Fruit fly (Drosophila melanogaster): ENCODE data around the gene CG14957.

Gene CG14957

dm6 chr3L:3178530-3179096 is 8.8 kb upstream of the CG14957 start, which contains the start of the genes MnM and Girdin (continued):
- peak; percentile 80 for TF ChIP-seq CG12769 (tag; optimal IDR thresholded peaks at IDR 0.05)
- TF ChIP-seq CG3726 (GFP tag; IDR thresholded peaks at IDR 0.05), result no peak
- TF ChIP-seq CG32532 (GFP tag; IDR thresholded peaks at IDR 0.05), result peak; percentile 53; the same call in 1 of the 2 replicates
- TF ChIP-seq Hey (tag; optimal IDR thresholded peaks at IDR 0.05), result no peak
- TF ChIP-seq Lim3 (GFP tag; IDR thresholded peaks at IDR 0.05), result no peak
- TF ChIP-seq Hr78 (GFP tag; optimal IDR thresholded peaks at IDR 0.05), result no peak
- TF ChIP-seq Drgx (GFP tag; IDR thresholded peaks at IDR 0.05), result no peak
- no peak for TF ChIP-seq Spps (tag; optimal IDR thresholded peaks at IDR 0.05)
- TF ChIP-seq h (optimal IDR thresholded peaks at IDR 0.05), result no peak
- no peak for TF ChIP-seq CG15479 (GFP tag; optimal IDR thresholded peaks at IDR 0.05)
- TF ChIP-seq onecut (GFP tag; IDR thresholded peaks at IDR 0.05), result no peak
- no peak for TF ChIP-seq kni (GFP tag; optimal IDR thresholded peaks at IDR 0.05)
- no peak for TF ChIP-seq HHEX (GFP tag; optimal IDR thresholded peaks at IDR 0.05)
- peak; percentile 1 for TF ChIP-seq CG12236 (GFP tag; optimal IDR thresholded peaks at IDR 0.05)
- peak; percentile 79 for TF ChIP-seq CG9609 (GFP tag; optimal IDR thresholded peaks at IDR 0.05)
- TF ChIP-seq CG4424 (GFP tag; optimal IDR thresholded peaks at IDR 0.05), result peak; percentile 59
- no peak for TF ChIP-seq CG32767 (GFP tag; IDR thresholded peaks at IDR 0.05)
- peak; percentile 73 for TF ChIP-seq CG3847 (GFP tag; IDR thresholded peaks at IDR 0.05)
- TF ChIP-seq lbe (GFP tag; optimal IDR thresholded peaks at IDR 0.05), result no peak
- TF ChIP-seq Hmx (GFP tag; optimal IDR thresholded peaks at IDR 0.05), result no peak
- TF ChIP-seq bsh (GFP tag; optimal IDR thresholded peaks at IDR 0.05), result peak in 1 of 2 experiments; percentile 41
- TF ChIP-seq CG8944 (GFP tag; optimal IDR thresholded peaks at IDR 0.05), result peak; percentile 66
- no peak for TF ChIP-seq Gsc (GFP tag; IDR thresholded peaks at IDR 0.05)
- 0 out of 2 replicates have a peak, but pooled peaks have one; percentile 19 for TF ChIP-seq CG14441 (GFP tag; IDR thresholded peaks at IDR 0.05)
- TF ChIP-seq CG10267 (tag; optimal IDR thresholded peaks at IDR 0.05), result peak; percentile 55
- peak; percentile 45 for TF ChIP-seq CG4820 (GFP tag; optimal IDR thresholded peaks at IDR 0.05)
- peak; percentile 64 for TF ChIP-seq CG10543 (GFP tag; optimal IDR thresholded peaks at IDR 0.05)
- TF ChIP-seq HLH54F (GFP tag; optimal IDR thresholded peaks at IDR 0.05), result peak; percentile 87
- TF ChIP-seq ems (GFP tag; optimal IDR thresholded peaks at IDR 0.05), result peak; percentile 50
- TF ChIP-seq vvl (GFP tag; IDR thresholded peaks at IDR 0.05), result peak; percentile 41; the same call in 1 of the 2 replicates
- TF ChIP-seq Nf-YB (GFP tag; optimal IDR thresholded peaks at IDR 0.05), result no peak
- TF ChIP-seq twi (tag; optimal IDR thresholded peaks at IDR 0.05), result peak; percentile 43
- peak; percentile 80 for TF ChIP-seq CG14860 (GFP tag; IDR thresholded peaks at IDR 0.05; ENCODE audit: partially characterized antibody)
- TF ChIP-seq row (GFP tag; IDR thresholded peaks at IDR 0.05), result peak; percentile 92
- peak; percentile 62 for TF ChIP-seq sob (GFP tag; IDR thresholded peaks at IDR 0.05)
- TF ChIP-seq Scr (GFP tag; IDR thresholded peaks at IDR 0.05; ENCODE audit: partially characterized antibody), result peak; percentile 92
- TF ChIP-seq HmgZ (tag; optimal IDR thresholded peaks at IDR 0.05), result peak; percentile 82
- TF ChIP-seq CG6272 (GFP tag; IDR thresholded peaks at IDR 0.05), result peak; percentile 41; the same call in 1 of the 2 replicates
- no peak for TF ChIP-seq cg (GFP tag; optimal IDR thresholded peaks at IDR 0.05)
- no peak for TF ChIP-seq CG6683 (GFP tag; optimal IDR thresholded peaks at IDR 0.05)
- 0 out of 2 replicates have a peak, but pooled peaks have one; percentile 13 for TF ChIP-seq klu (GFP tag; IDR thresholded peaks at IDR 0.05)
- no peak for TF ChIP-seq CG17328 (GFP tag; IDR thresholded peaks at IDR 0.05)
- TF ChIP-seq MTF-1 (GFP tag; optimal IDR thresholded peaks at IDR 0.05; ENCODE audit: borderline replicate concordance), result no peak
- TF ChIP-seq CG12659 (GFP tag; optimal IDR thresholded peaks at IDR 0.05), result peak; percentile 82
- peak; percentile 53 for TF ChIP-seq NfI (GFP tag; optimal IDR thresholded peaks at IDR 0.05)
- TF ChIP-seq eyg (GFP tag; optimal IDR thresholded peaks at IDR 0.05), result no peak
- TF ChIP-seq unpg (GFP tag; optimal IDR thresholded peaks at IDR 0.05), result no peak
- TF ChIP-seq CG7745 (tag; optimal IDR thresholded peaks at IDR 0.05), result no peak
- TF ChIP-seq CG11456 (GFP tag; IDR thresholded peaks at IDR 0.05), result peak; percentile 57; the same call in 2 of the 3 replicates
- TF ChIP-seq Med (GFP tag), result peak; percentile 94

Measured in whole organism, embryonic.